Fruit fly (Drosophila melanogaster) whole organism, embryonic: Measurements from ENCODE around the gene CG46412.

Experiments used
- B-H1 ChIP-seq: fragments of 200-800 bp; sonication (Bioruptor generic); IDR thresholded peaks from 3 replicates; pipeline ENCODE4 v1.3.6; 2022; ENCODE audit warnings: missing biosample characterization, missing genetic modification characterization
- Bdp1 ChIP-seq: fragments of 200-800 bp; sonication (Bioruptor generic); optimal IDR thresholded peaks from 3 replicates; lab custom pipeline; 2016; ENCODE audit warnings: missing biosample characterization, missing genetic modification characterization
- CG10274 ChIP-seq: fragments of 200-800 bp; sonication (Bioruptor generic); optimal IDR thresholded peaks from 3 replicates; lab custom pipeline; 2017; ENCODE audit warnings: missing biosample characterization, mild to moderate bottlenecking, missing genetic modification characterization
- CG11456 ChIP-seq: fragments of 200-800 bp; sonication (Bioruptor generic); IDR thresholded peaks from 3 replicates; pipeline ENCODE4 v1.3.6; 2022; ENCODE audit warnings: missing biosample characterization, missing genetic modification characterization
- CG12104 ChIP-seq: fragments of 200-800 bp; sonication (Bioruptor generic); optimal IDR thresholded peaks from 3 replicates; lab custom pipeline; 2016; ENCODE audit warnings: missing biosample characterization, missing genetic modification characterization
- CG12155 ChIP-seq: fragments of 200-800 bp; sonication (Bioruptor generic); optimal IDR thresholded peaks from 3 replicates; lab custom pipeline; 2016; ENCODE audit warnings: missing biosample characterization, missing genetic modification characterization
- CG12769 ChIP-seq: fragments of 200-800 bp; sonication (Bioruptor generic); optimal IDR thresholded peaks from 2 replicates; lab custom pipeline; 2019; ENCODE audit warnings: missing biosample characterization, mild to moderate bottlenecking, missing genetic modification characterization, moderate library complexity
- CG13287 ChIP-seq: fragments of 200-800 bp; sonication (Bioruptor generic); IDR thresholded peaks from 2 replicates; pipeline ENCODE4 v1.3.6; 2022; ENCODE audit warnings: missing biosample characterization, missing genetic modification characterization; ENCODE audit not compliant: partially characterized antibody
- CG13894 ChIP-seq: fragments of 200-800 bp; sonication (Bioruptor generic); optimal IDR thresholded peaks from 3 replicates; lab custom pipeline; 2018; ENCODE audit warnings: missing biosample characterization, mild to moderate bottlenecking, missing genetic modification characterization, moderate library complexity
- CG15696 ChIP-seq: fragments of 200-800 bp; sonication (Bioruptor generic); optimal IDR thresholded peaks from 2 replicates; lab custom pipeline; 2019; ENCODE audit warnings: missing biosample characterization, mild to moderate bottlenecking, missing genetic modification characterization, moderate library complexity
- CG1603 ChIP-seq: fragments of 200-800 bp; sonication (Bioruptor generic); optimal IDR thresholded peaks from 2 replicates; lab custom pipeline; 2019; ENCODE audit warnings: missing biosample characterization, mild to moderate bottlenecking, missing genetic modification characterization, moderate library complexity
- CG16815 ChIP-seq: fragments of 200-800 bp; sonication (Bioruptor generic); optimal IDR thresholded peaks from 3 replicates; lab custom pipeline; 2017; ENCODE audit warnings: missing biosample characterization, mild to moderate bottlenecking, missing genetic modification characterization
- CG2120 ChIP-seq: fragments of 200-800 bp; sonication (Bioruptor generic); optimal IDR thresholded peaks from 3 replicates; lab custom pipeline; 2016; ENCODE audit warnings: missing biosample characterization, missing genetic modification characterization
- CG6813 ChIP-seq: fragments of 200-800 bp; sonication (Bioruptor generic); optimal IDR thresholded peaks from 2 replicates; lab custom pipeline; 2017; ENCODE audit warnings: missing biosample characterization, missing genetic modification characterization, mild to moderate bottlenecking, moderate library complexity, missing genetic modification reagents
- CG7372 ChIP-seq: fragments of 200-800 bp; sonication (Bioruptor generic); IDR thresholded peaks from 2 replicates; pipeline ENCODE4 v1.3.6; 2022; ENCODE audit warnings: missing biosample characterization, missing genetic modification characterization
- CG7786 ChIP-seq: fragments of 200-800 bp; sonication (Bioruptor generic); optimal IDR thresholded peaks from 2 replicates; lab custom pipeline; 2016; ENCODE audit warnings: missing biosample characterization, missing genetic modification characterization
- CG7839 ChIP-seq: fragments of 200-800 bp; sonication (Bioruptor generic); optimal IDR thresholded peaks from 3 replicates; lab custom pipeline; 2018; ENCODE audit warnings: missing biosample characterization, mild to moderate bottlenecking, missing genetic modification characterization, moderate library complexity
- CG7928 ChIP-seq: fragments of 200-800 bp; sonication (Bioruptor generic); optimal IDR thresholded peaks from 2 replicates; lab custom pipeline; 2017; ENCODE audit warnings: missing biosample characterization, mild to moderate bottlenecking, missing genetic modification characterization
- CrebB ChIP-seq: fragments of 200-800 bp; sonication (Bioruptor generic); optimal IDR thresholded peaks from 3 replicates; lab custom pipeline; 2018; ENCODE audit warnings: missing biosample characterization, mild to moderate bottlenecking, missing genetic modification characterization
- D19B ChIP-seq: fragments of 200-800 bp; sonication (Bioruptor generic); optimal IDR thresholded peaks from 2 replicates; lab custom pipeline; 2017; ENCODE audit warnings: missing biosample characterization, mild to moderate bottlenecking, missing genetic modification characterization
- Dll ChIP-seq: fragments of 200-800 bp; sonication (Bioruptor generic); IDR thresholded peaks from 4 replicates; pipeline ENCODE4 v1.3.6; 2022; ENCODE audit warnings: missing biosample characterization, missing genetic modification characterization; ENCODE audit not compliant: partially characterized antibody
- Doc2 ChIP-seq: fragments of 200-800 bp; sonication (Bioruptor generic); IDR thresholded peaks from 2 replicates; pipeline ENCODE4 v1.3.6; 2022; ENCODE audit warnings: missing biosample characterization, missing genetic modification characterization
- ERR ChIP-seq: fragments of 200-800 bp; sonication (Bioruptor generic); optimal IDR thresholded peaks from 2 replicates; lab custom pipeline; 2016; ENCODE audit warnings: missing biosample characterization, missing genetic modification characterization
- GATAe ChIP-seq: fragments of 200-800 bp; sonication (Bioruptor generic); conservative IDR thresholded peaks from 2 replicates; pipeline ENCODE4 v1.3.6; 2022; ENCODE audit warnings: missing biosample characterization, missing genetic modification characterization
- H2.0 ChIP-seq: fragments of 200-800 bp; sonication (Bioruptor generic); IDR thresholded peaks from 2 replicates; pipeline ENCODE4 v1.3.6; 2022; ENCODE audit warnings: missing biosample characterization, missing genetic modification characterization
- Kr ChIP-seq: fragments of 200-800 bp; sonication (Bioruptor generic); optimal IDR thresholded peaks from 2 replicates; lab custom pipeline; 2017; ENCODE audit warnings: missing biosample characterization, mild to moderate bottlenecking, missing genetic modification characterization
- Mad ChIP-seq: fragments of 200-800 bp; sonication (Bioruptor generic); optimal IDR thresholded peaks from 2 replicates; lab custom pipeline; 2016; ENCODE audit warnings: missing biosample characterization, missing genetic modification characterization
- Med ChIP-seq: fragments of 200-800 bp; sonication (Bioruptor generic); peaks from one replicate; lab custom pipeline; 2016; ENCODE audit warnings: missing biosample characterization, missing genetic modification characterization, mild to moderate bottlenecking, inconsistent platforms, moderate library complexity
- Mrtf ChIP-seq: fragments of 200-800 bp; sonication (Bioruptor generic); IDR thresholded peaks from 3 replicates; pipeline ENCODE4 v1.3.6; 2022; ENCODE audit warnings: missing biosample characterization, missing genetic modification characterization
- Myb ChIP-seq: fragments of 200-800 bp; sonication (Bioruptor generic); optimal IDR thresholded peaks from 2 replicates; lab custom pipeline; 2016; ENCODE audit warnings: missing biosample characterization, missing genetic modification characterization
- NC2α ChIP-seq: fragments of 200-800 bp; sonication (Bioruptor generic); optimal IDR thresholded peaks from 2 replicates; lab custom pipeline; 2016; ENCODE audit warnings: missing biosample characterization, missing genetic modification characterization
- Sox102F ChIP-seq: fragments of 200-800 bp; sonication (Bioruptor generic); optimal IDR thresholded peaks from 2 replicates; lab custom pipeline; 2018; ENCODE audit warnings: missing biosample characterization, mild to moderate bottlenecking, missing genetic modification characterization, moderate library complexity
- Trl ChIP-seq, 3 experiments: fragments of >200 bp in 2 of 3; fragments of 200-800 bp in 1 of 3; sonication (Bioruptor generic) in 1 of 3; optimal IDR thresholded peaks; 2 replicates in 1 of 3; 3 replicates in 2 of 3; lab custom pipeline; 2016 to 2017; ENCODE audit warnings: missing biosample characterization in 1 of 3, missing genetic modification characterization in 1 of 3
- ara ChIP-seq: fragments of 200-800 bp; sonication (Bioruptor generic); IDR thresholded peaks from 2 replicates; pipeline ENCODE4 v1.3.6; 2022; ENCODE audit warnings: missing biosample characterization, missing genetic modification characterization
- bcd ChIP-seq: fragments of 200-800 bp; sonication (Bioruptor generic); optimal IDR thresholded peaks from 2 replicates; lab custom pipeline; 2017; ENCODE audit warnings: missing biosample characterization, mild to moderate bottlenecking, missing genetic modification characterization
- bsh ChIP-seq, 2 experiments: fragments of 200-800 bp; sonication (Bioruptor generic); optimal IDR thresholded peaks; 2 replicates each; lab custom pipeline; 2017 to 2018; ENCODE audit warnings: mild to moderate bottlenecking in 2 of 2, missing biosample characterization in 2 of 2, missing genetic modification characterization in 2 of 2, moderate library complexity in 1 of 2
- cato ChIP-seq: fragments of 200-800 bp; sonication (Bioruptor generic); optimal IDR thresholded peaks from 2 replicates; lab custom pipeline; 2016; ENCODE audit warnings: missing biosample characterization, missing genetic modification characterization, borderline replicate concordance
- dan ChIP-seq: fragments of 200-800 bp; sonication (Bioruptor generic); IDR thresholded peaks from 2 replicates; pipeline ENCODE4 v1.3.6; 2022; ENCODE audit warnings: missing biosample characterization, missing genetic modification characterization
- dpn ChIP-seq, 2 experiments: fragments of 200-800 bp; sonication (Bioruptor generic); optimal IDR thresholded peaks; 3 replicates each; lab custom pipeline; 2016; ENCODE audit warnings: missing biosample characterization in 2 of 2, missing genetic modification characterization in 2 of 2
- emc ChIP-seq: fragments of 200-800 bp; sonication (Bioruptor generic); optimal IDR thresholded peaks from 2 replicates; lab custom pipeline; 2016; ENCODE audit warnings: missing biosample characterization, missing genetic modification characterization
- fd3F ChIP-seq: fragments of 200-800 bp; sonication (Bioruptor generic); optimal IDR thresholded peaks from 2 replicates; lab custom pipeline; 2018; ENCODE audit warnings: missing biosample characterization, mild to moderate bottlenecking, missing genetic modification characterization, moderate library complexity
- ham ChIP-seq: fragments of 200-800 bp; sonication (Bioruptor generic); IDR thresholded peaks from 2 replicates; pipeline ENCODE4 v1.3.6; 2022; ENCODE audit warnings: missing biosample characterization, missing genetic modification characterization
- jigr1 ChIP-seq: fragments of 200-800 bp; sonication (Bioruptor generic); IDR thresholded peaks from 3 replicates; pipeline ENCODE4 v1.3.6; 2022; ENCODE audit warnings: missing biosample characterization, missing genetic modification characterization
- jumu ChIP-seq: fragments of 200-800 bp; sonication (Bioruptor generic); optimal IDR thresholded peaks from 3 replicates; lab custom pipeline; 2016; ENCODE audit warnings: missing biosample characterization, missing genetic modification characterization
- lab ChIP-seq: fragments of 200-800 bp; sonication (Bioruptor generic); optimal IDR thresholded peaks from 3 replicates; lab custom pipeline; 2017; ENCODE audit warnings: missing biosample characterization, missing genetic modification characterization, mild to moderate bottlenecking, moderate library complexity, missing genetic modification reagents
- lmd ChIP-seq: fragments of 200-800 bp; sonication (Bioruptor generic); IDR thresholded peaks from 2 replicates; pipeline ENCODE4 v1.3.6; 2022; ENCODE audit warnings: missing biosample characterization, missing genetic modification characterization
- nau ChIP-seq: fragments of 200-800 bp; sonication (Bioruptor generic); optimal IDR thresholded peaks from 3 replicates; lab custom pipeline; 2017; ENCODE audit warnings: missing biosample characterization, mild to moderate bottlenecking, missing genetic modification characterization, missing genetic modification reagents
- pho ChIP-seq: fragments of 200-800 bp; sonication (Bioruptor generic); optimal IDR thresholded peaks from 2 replicates; lab custom pipeline; 2016; ENCODE audit warnings: missing biosample characterization, missing genetic modification characterization
- ranshi ChIP-seq: fragments of 200-800 bp; sonication (Bioruptor generic); IDR thresholded peaks from 2 replicates; pipeline ENCODE4 v1.3.6; 2022; ENCODE audit warnings: missing biosample characterization, missing genetic modification characterization
- sens ChIP-seq: fragments of 200-800 bp; sonication (Bioruptor generic); peaks from one replicate; lab custom pipeline; 2016; ENCODE audit warnings: missing biosample characterization, missing genetic modification characterization
- tgo ChIP-seq: fragments of 200-800 bp; sonication (Bioruptor generic); IDR thresholded peaks from 3 replicates; pipeline ENCODE4 v1.3.6; 2022; ENCODE audit warnings: missing biosample characterization, missing genetic modification characterization
- vvl ChIP-seq: fragments of 200-800 bp; sonication (Bioruptor generic); IDR thresholded peaks from 2 replicates; pipeline ENCODE4 v1.3.6; 2022; ENCODE audit warnings: missing biosample characterization, missing genetic modification characterization

The CG46412 gene

DNA sequence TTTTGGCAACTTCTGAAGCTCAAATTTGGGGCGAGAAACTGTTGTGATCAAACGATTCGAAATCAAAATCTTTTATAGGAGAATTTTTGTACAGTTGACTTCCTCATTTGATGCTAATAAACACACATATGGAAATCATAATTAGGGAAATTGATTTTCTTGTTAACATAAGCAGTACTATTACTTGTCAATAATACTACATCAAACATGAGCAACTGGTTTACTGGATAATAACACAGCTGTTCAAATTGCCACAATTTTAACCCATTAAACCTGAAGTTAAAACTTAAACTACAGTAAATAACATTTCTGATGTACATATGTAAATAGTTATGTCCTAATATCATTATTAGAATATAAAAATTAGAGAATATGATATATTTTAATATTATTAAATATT is 16.0 kb upstream of the CG46412 start, which contains the start of gene CG43390 (continued):
- no peak for TF ChIP-seq Trl (optimal IDR thresholded peaks at IDR 0.05; lab: Kevin White, UChicago)
- TF ChIP-seq Trl (GFP tag; optimal IDR thresholded peaks at IDR 0.05; lab: Kevin White, UChicago): no peak
- TF ChIP-seq dan (GFP tag; lab: Robert Waterston, UW): no peak
- no peak for TF ChIP-seq ranshi (GFP tag; lab: Robert Waterston, UW)
- TF ChIP-seq Kr (GFP tag; lab: Kevin White, UChicago): no peak
- TF ChIP-seq Dll (GFP tag; lab: Robert Waterston, UW): no peak
- TF ChIP-seq tgo (GFP tag; lab: Robert Waterston, UW): no peak
- TF ChIP-seq CG7372 (GFP tag; lab: Robert Waterston, UW): no peak
- TF ChIP-seq Mrtf: no peak
- TF ChIP-seq CG12104: no peak
- TF ChIP-seq Mad (GFP tag; lab: Kevin White, UChicago): no peak
- no peak for TF ChIP-seq lmd (GFP tag; lab: Robert Waterston, UW)
- TF ChIP-seq fd3F: peak; percentile 92
- TF ChIP-seq jumu (GFP tag; lab: Kevin White, UChicago): no peak
- peak; percentile 79 for TF ChIP-seq CG13894
- no peak for TF ChIP-seq nau (GFP tag; lab: Kevin White, UChicago)
- TF ChIP-seq CG7786 (GFP tag; lab: Kevin White, UChicago): no peak
- peak; percentile 88 for TF ChIP-seq lab
- no peak for TF ChIP-seq CG16815 (GFP tag; lab: Kevin White, UChicago)
- no peak for TF ChIP-seq ERR
- no peak for TF ChIP-seq CG13287 (GFP tag; lab: Robert Waterston, UW)
- no peak for TF ChIP-seq ham (GFP tag; lab: Robert Waterston, UW)
- TF ChIP-seq CG12155 (GFP tag; lab: Kevin White, UChicago): no peak
- no peak for TF ChIP-seq Bdp1 (GFP tag; lab: Kevin White, UChicago)
- TF ChIP-seq cato: no peak
- TF ChIP-seq Sox102F (GFP tag; lab: Kevin White, UChicago): peak; percentile 31
- TF ChIP-seq bsh (GFP tag; optimal IDR thresholded peaks at IDR 0.05; lab: Kevin White, UChicago): no peak
- no peak for TF ChIP-seq Doc2 (GFP tag; lab: Robert Waterston, UW)
- TF ChIP-seq vvl (GFP tag; lab: Robert Waterston, UW): no peak
- no peak for TF ChIP-seq NC2α (GFP tag; lab: Kevin White, UChicago)
- no peak for TF ChIP-seq ara (GFP tag; lab: Robert Waterston, UW)
- TF ChIP-seq B-H1: no peak
- TF ChIP-seq Med (GFP tag; lab: Kevin White, UChicago): no peak
- TF ChIP-seq CG10274 (GFP tag; lab: Kevin White, UChicago): no peak
- peak; percentile 41 for TF ChIP-seq CG1603
- no peak for TF ChIP-seq CG7928
- TF ChIP-seq CG6813: peak; percentile 6
- peak; percentile 29 for TF ChIP-seq bcd (GFP tag; lab: Kevin White, UChicago)
- peak; percentile 12 for TF ChIP-seq CG7839 (tag; lab: Kevin White, UChicago)
- TF ChIP-seq sens (GFP tag; lab: Kevin White, UChicago): peak; percentile 43
- TF ChIP-seq D19B (GFP tag; lab: Kevin White, UChicago): peak; percentile 9
- peak; percentile 90 for TF ChIP-seq CG12769 (tag; lab: Kevin White, UChicago)
- no peak for TF ChIP-seq jigr1 (GFP tag; lab: Robert Waterston, UW)
- no peak for TF ChIP-seq CG11456
- peak; percentile 59 for TF ChIP-seq CG2120
- TF ChIP-seq pho (GFP tag; lab: Kevin White, UChicago): peak; percentile 27
- TF ChIP-seq CG15696 (tag; lab: Kevin White, UChicago): no peak
- TF ChIP-seq Myb (GFP tag; lab: Kevin White, UChicago): no peak
- TF ChIP-seq dpn (GFP tag; optimal IDR thresholded peaks at IDR 0.05; lab: Kevin White, UChicago): peak in 1 of 2 experiments; percentile 31
- TF ChIP-seq emc: no peak
- no peak for TF ChIP-seq GATAe (GFP tag; lab: Robert Waterston, UW)
- TF ChIP-seq CrebB: peak; percentile 73
- no peak for TF ChIP-seq H2.0 (GFP tag; lab: Robert Waterston, UW)
